Fruit fly (Drosophila melanogaster) whole organism, embryonic: Measurements from ENCODE around the gene Sytbeta.

Source experiments
- Abd-B ChIP-seq: fragments of 200-800 bp; sonication (Bioruptor generic); optimal IDR thresholded peaks from 2 replicates; lab custom pipeline; 2018; ENCODE audit warnings: missing biosample characterization, mild to moderate bottlenecking, missing genetic modification characterization, moderate library complexity
- Awh ChIP-seq: fragments of 200-800 bp; sonication (Bioruptor generic); IDR thresholded peaks from 2 replicates; pipeline ENCODE4, ENCODE4 v1.3.6; 2022; ENCODE audit warnings: missing biosample characterization, missing genetic modification characterization
- Bdp1 ChIP-seq: fragments of 200-800 bp; sonication (Bioruptor generic); optimal IDR thresholded peaks from 3 replicates; lab custom pipeline; 2016; ENCODE audit warnings: missing biosample characterization, missing genetic modification characterization
- CG10979 ChIP-seq: fragments of 200-800 bp; sonication (Bioruptor generic); optimal IDR thresholded peaks from 2 replicates; lab custom pipeline; 2018; ENCODE audit warnings: missing biosample characterization, mild to moderate bottlenecking, missing genetic modification characterization, moderate library complexity
- CG12155 ChIP-seq: fragments of 200-800 bp; sonication (Bioruptor generic); optimal IDR thresholded peaks from 3 replicates; lab custom pipeline; 2016; ENCODE audit warnings: missing biosample characterization, missing genetic modification characterization
- CG1233 ChIP-seq: fragments of 200-800 bp; sonication (Bioruptor generic); optimal IDR thresholded peaks from 4 replicates; lab custom pipeline; 2018; ENCODE audit warnings: missing biosample characterization, mild to moderate bottlenecking, missing genetic modification characterization
- CG12659 ChIP-seq: fragments of 200-800 bp; sonication (Bioruptor generic); optimal IDR thresholded peaks from 3 replicates; lab custom pipeline; 2017; ENCODE audit warnings: mild to moderate bottlenecking, missing biosample characterization, missing genetic modification reagents, missing genetic modification characterization
- CG17328 ChIP-seq: fragments of 200-800 bp; sonication (Bioruptor generic); IDR thresholded peaks from 2 replicates; pipeline ENCODE4 v1.3.6; 2022; ENCODE audit warnings: missing biosample characterization, missing genetic modification characterization
- CG18011 ChIP-seq: fragments of 200-800 bp; sonication (Bioruptor generic); optimal IDR thresholded peaks from 2 replicates; lab custom pipeline; 2017; ENCODE audit warnings: missing biosample characterization, missing genetic modification characterization, mild to moderate bottlenecking, moderate library complexity, missing genotype
- CG2199 ChIP-seq: fragments of 200-800 bp; sonication (Bioruptor generic); IDR thresholded peaks from 3 replicates; pipeline ENCODE4 v1.3.6; 2022; ENCODE audit warnings: missing biosample characterization, missing genetic modification characterization
- CG2712 ChIP-seq: fragments of 200-800 bp; optimal IDR thresholded peaks from 3 replicates; lab custom pipeline; 2019; ENCODE audit warnings: missing biosample characterization, mild to moderate bottlenecking, missing genetic modification characterization, moderate library complexity
- CG30020 ChIP-seq: fragments of 200-800 bp; optimal IDR thresholded peaks from 2 replicates; lab custom pipeline; 2019; ENCODE audit warnings: missing biosample characterization, mild to moderate bottlenecking, missing genetic modification characterization, moderate library complexity
- CG31388 ChIP-seq: fragments of 200-800 bp; sonication (Bioruptor generic); optimal IDR thresholded peaks from 2 replicates; lab custom pipeline; 2016; ENCODE audit warnings: missing biosample characterization, missing genetic modification characterization
- CG31441 ChIP-seq: fragments of 200-800 bp; sonication (Bioruptor generic); IDR thresholded peaks from 2 replicates; pipeline ENCODE4 v1.3.6; 2022; ENCODE audit warnings: missing biosample characterization, missing genetic modification characterization
- CG32767 ChIP-seq: fragments of 200-800 bp; sonication (Bioruptor generic); IDR thresholded peaks from 2 replicates; pipeline ENCODE4 v1.3.6; 2022; ENCODE audit warnings: missing biosample characterization, missing genetic modification characterization
- CG33213 ChIP-seq: fragments of 200-800 bp; sonication (Bioruptor generic); optimal IDR thresholded peaks from 3 replicates; lab custom pipeline; 2016; ENCODE audit warnings: missing biosample characterization, missing genetic modification characterization
- CG6175 ChIP-seq: fragments of 200-800 bp; sonication (Bioruptor generic); IDR thresholded peaks from 3 replicates; pipeline ENCODE4 v1.3.6; 2022; ENCODE audit warnings: missing biosample characterization, missing genetic modification characterization
- CG6689 ChIP-seq: fragments of 200-800 bp; sonication (Bioruptor generic); IDR thresholded peaks from 2 replicates; pipeline ENCODE4 v1.3.6; 2022; ENCODE audit warnings: missing biosample characterization, missing genetic modification characterization
- CG7987 ChIP-seq: fragments of 200-800 bp; sonication (Bioruptor generic); optimal IDR thresholded peaks from 2 replicates; lab custom pipeline; 2018; ENCODE audit warnings: missing biosample characterization, mild to moderate bottlenecking, missing genetic modification characterization, moderate library complexity
- CG8765 ChIP-seq: fragments of 200-800 bp; sonication (Bioruptor generic); IDR thresholded peaks from 2 replicates; pipeline ENCODE4 v1.3.6; 2022; ENCODE audit warnings: missing biosample characterization, missing genetic modification characterization
- CG9932 ChIP-seq: fragments of 200-800 bp; sonication (Bioruptor generic); IDR thresholded peaks from 2 replicates; pipeline ENCODE4 v1.3.6; 2022; ENCODE audit warnings: missing biosample characterization, missing genetic modification characterization
- CTCF ChIP-seq: fragments of 200-800 bp; sonication (Bioruptor generic); optimal IDR thresholded peaks from 2 replicates; lab custom pipeline; 2017; ENCODE audit warnings: missing biosample characterization, mild to moderate bottlenecking, missing genetic modification characterization, moderate library complexity
- ERR ChIP-seq: fragments of 200-800 bp; sonication (Bioruptor generic); optimal IDR thresholded peaks from 2 replicates; lab custom pipeline; 2016; ENCODE audit warnings: missing biosample characterization, missing genetic modification characterization
- HLH54F ChIP-seq: fragments of 200-800 bp; sonication (Bioruptor generic); optimal IDR thresholded peaks from 3 replicates; lab custom pipeline; 2016; ENCODE audit warnings: missing biosample characterization, missing genetic modification characterization
- Hr78 ChIP-seq, 2 experiments: fragments of 200-800 bp in 1 of 2; fragments of >200 bp in 1 of 2; sonication (Bioruptor generic) in 1 of 2; optimal IDR thresholded peaks; 2 replicates each; lab custom pipeline; 2017 to 2019; ENCODE audit warnings: missing biosample characterization in 2 of 2, missing genetic modification characterization in 2 of 2, mild to moderate bottlenecking in 1 of 2, moderate library complexity in 1 of 2
- Hsf ChIP-seq: fragments of 200-800 bp; sonication (Bioruptor generic); optimal IDR thresholded peaks from 3 replicates; lab custom pipeline; 2016; ENCODE audit warnings: missing biosample characterization, missing genetic modification characterization
- Kr ChIP-seq: fragments of 200-800 bp; sonication (Bioruptor generic); optimal IDR thresholded peaks from 2 replicates; lab custom pipeline; 2017; ENCODE audit warnings: missing biosample characterization, mild to moderate bottlenecking, missing genetic modification characterization
- NK7.1 ChIP-seq: fragments of 200-800 bp; sonication (Bioruptor generic); optimal IDR thresholded peaks from 3 replicates; lab custom pipeline; 2016; ENCODE audit warnings: missing biosample characterization, missing genetic modification characterization
- Ravus ChIP-seq: fragments of 200-800 bp; sonication (Bioruptor generic); IDR thresholded peaks from 2 replicates; pipeline ENCODE4 v1.3.6; 2022; ENCODE audit warnings: missing biosample characterization, missing genetic modification characterization
- amos ChIP-seq: fragments of 200-800 bp; sonication (Bioruptor generic); IDR thresholded peaks from 2 replicates; pipeline ENCODE4 v1.3.6; 2022; ENCODE audit warnings: missing biosample characterization, missing genetic modification characterization; ENCODE audit not compliant: partially characterized antibody
- aop ChIP-seq: fragments of 200-800 bp; sonication (Bioruptor generic); IDR thresholded peaks from 2 replicates; pipeline ENCODE4 v1.3.6; 2022; ENCODE audit warnings: missing biosample characterization, missing genetic modification characterization
- cg ChIP-seq: fragments of 200-800 bp; sonication (Bioruptor generic); optimal IDR thresholded peaks from 3 replicates; lab custom pipeline; 2019; ENCODE audit warnings: missing biosample characterization, mild to moderate bottlenecking, missing genetic modification characterization, moderate library complexity
- ems ChIP-seq: fragments of 200-800 bp; sonication (Bioruptor generic); optimal IDR thresholded peaks from 3 replicates; lab custom pipeline; 2016; ENCODE audit warnings: missing biosample characterization, missing genetic modification characterization
- en ChIP-seq: fragments of 200-800 bp; sonication (Bioruptor generic); optimal IDR thresholded peaks from 2 replicates; lab custom pipeline; 2016; ENCODE audit warnings: missing biosample characterization, missing genetic modification characterization
- eve ChIP-seq, 2 experiments: fragments of >200 bp; optimal IDR thresholded peaks; 2 replicates each; lab custom pipeline; 2017; ENCODE audit warnings: missing biosample characterization in 2 of 2, missing genetic modification characterization in 2 of 2
- fd3F ChIP-seq: fragments of 200-800 bp; sonication (Bioruptor generic); optimal IDR thresholded peaks from 2 replicates; lab custom pipeline; 2018; ENCODE audit warnings: missing biosample characterization, mild to moderate bottlenecking, missing genetic modification characterization, moderate library complexity
- hb ChIP-seq: fragments of 200-800 bp; sonication (Bioruptor generic); IDR thresholded peaks from 3 replicates; pipeline ENCODE4 v1.3.6; 2022; ENCODE audit warnings: missing biosample characterization, missing genetic modification characterization; ENCODE audit not compliant: partially characterized antibody
- ind ChIP-seq: fragments of 200-800 bp; sonication (Bioruptor generic); optimal IDR thresholded peaks from 3 replicates; lab custom pipeline; 2016; ENCODE audit warnings: missing biosample characterization, missing genetic modification characterization
- insv ChIP-seq, 2 experiments: fragments of 200-800 bp; sonication (Bioruptor generic); optimal IDR thresholded peaks; 3 replicates each; lab custom pipeline; 2016 to 2018; ENCODE audit warnings: missing biosample characterization in 2 of 2, missing genetic modification characterization in 2 of 2
- jing ChIP-seq: fragments of 200-800 bp; sonication (Bioruptor generic); optimal IDR thresholded peaks from 2 replicates; lab custom pipeline; 2018; ENCODE audit warnings: missing biosample characterization, mild to moderate bottlenecking, missing genetic modification characterization
- maf-S ChIP-seq: fragments of 200-800 bp; sonication (Bioruptor generic); optimal IDR thresholded peaks from 2 replicates; lab custom pipeline; 2016; ENCODE audit warnings: missing biosample characterization, missing genetic modification characterization
- mirr ChIP-seq: fragments of 200-800 bp; sonication (Bioruptor generic); optimal IDR thresholded peaks from 3 replicates; lab custom pipeline; 2018; ENCODE audit warnings: missing biosample characterization, mild to moderate bottlenecking, missing genetic modification characterization
- nmo ChIP-seq: fragments of 200-800 bp; sonication (Bioruptor generic); optimal IDR thresholded peaks from 2 replicates; lab custom pipeline; 2018; ENCODE audit warnings: missing biosample characterization, mild to moderate bottlenecking, missing genetic modification characterization, moderate library complexity
- pan ChIP-seq, 4 experiments: fragments of >200 bp in 3 of 4; fragments of 200-800 bp in 1 of 4; sonication (Bioruptor generic) in 1 of 4; optimal IDR thresholded peaks in 3 of 4; IDR thresholded peaks in 1 of 4; 2 replicates each; pipeline versions ENCODE4 v1.3.6 to Lab custom; 2017 to 2022; ENCODE audit warnings: missing biosample characterization in 2 of 4, missing genetic modification characterization in 2 of 4, mixed read lengths in 1 of 4
- pros ChIP-seq: fragments of 200-800 bp; sonication (Bioruptor generic); optimal IDR thresholded peaks from 3 replicates; lab custom pipeline; 2019; ENCODE audit warnings: missing biosample characterization, mild to moderate bottlenecking, missing genetic modification characterization, moderate library complexity
- pzg ChIP-seq: fragments of 200-800 bp; sonication (Bioruptor generic); optimal IDR thresholded peaks from 3 replicates; lab custom pipeline; 2018; ENCODE audit warnings: missing biosample characterization, mild to moderate bottlenecking, missing genetic modification characterization, moderate library complexity
- ro ChIP-seq: fragments of 200-800 bp; sonication (Bioruptor generic); IDR thresholded peaks from 2 replicates; pipeline ENCODE4 v1.3.6; 2022; ENCODE audit warnings: missing biosample characterization, missing genetic modification characterization
- sc ChIP-seq, 3 experiments: fragments of >200 bp in 2 of 3; fragments of 200-800 bp in 1 of 3; sonication (Bioruptor generic) in 1 of 3; optimal IDR thresholded peaks; 2 replicates in 2 of 3; 3 replicates in 1 of 3; lab custom pipeline; 2017; ENCODE audit warnings: mild to moderate bottlenecking in 1 of 3, missing biosample characterization in 1 of 3, missing genetic modification characterization in 1 of 3, missing genetic modification reagents in 1 of 3
- seq ChIP-seq: fragments of 200-800 bp; sonication (Bioruptor generic); IDR thresholded peaks from 2 replicates; pipeline ENCODE4 v1.3.6; 2022; ENCODE audit warnings: missing biosample characterization, missing genetic modification characterization

Gene Sytbeta

dm6 chr3L:15011638-15012335 lies 53.0 kb downstream of the Sytbeta start (continued):
- TF ChIP-seq pzg (GFP tag; lab: Kevin White, UChicago) (no peak), Hsf (GFP tag; lab: Kevin White, UChicago) (peak; percentile 44), fd3F (peak; percentile 68), CG12659 (GFP tag; lab: Kevin White, UChicago) (peak; percentile 64), CG2712 (peak; percentile 88), ro (GFP tag; lab: Robert Waterston, UW) (peak; percentile 9; the same call in 1 of the 2 replicates), CG8765 (GFP tag; lab: Robert Waterston, UW) (no peak), CG12155 (GFP tag; lab: Kevin White, UChicago) (peak; percentile 63), NK7.1 (GFP tag; lab: Kevin White, UChicago) (no peak), CG7987 (GFP tag; lab: Kevin White, UChicago) (peak; percentile 31), ems (GFP tag; lab: Kevin White, UChicago) (peak; percentile 43), CG17328 (GFP tag; lab: Robert Waterston, UW) (peak; percentile 75), CG31388 (GFP tag; lab: Kevin White, UChicago) (peak; percentile 74), Kr (GFP tag; lab: Kevin White, UChicago) (no peak), amos (GFP tag; lab: Robert Waterston, UW) (no peak), ERR (GFP tag; lab: Kevin White, UChicago) (no peak), eve (GFP tag; optimal IDR thresholded peaks at IDR 0.05; lab: Kevin White, UChicago) (peak in 1 of 2 experiments; percentile 88), Awh (peak; percentile 65), CG6175 (GFP tag; lab: Robert Waterston, UW) (no peak), pan (optimal IDR thresholded peaks at IDR 0.05; lab: Kevin White, UChicago) (no peak), pan (GFP tag; optimal IDR thresholded peaks at IDR 0.05 in 1 of 2, IDR thresholded peaks at IDR 0.05 in 1 of 2) (peak in 1 of 2 experiments; percentile 84), sc (optimal IDR thresholded peaks at IDR 0.05; lab: Kevin White, UChicago) (no peak), sc (GFP tag; optimal IDR thresholded peaks at IDR 0.05; lab: Kevin White, UChicago) (peak; percentile 20), HLH54F (GFP tag; lab: Kevin White, UChicago) (no peak), ind (peak; percentile 66), CG33213 (no peak), CG9932 (no peak), en (GFP tag; lab: Kevin White, UChicago) (peak; percentile 38), Bdp1 (GFP tag; lab: Kevin White, UChicago) (peak; percentile 32), seq (GFP tag; lab: Robert Waterston, UW) (peak; percentile 65), maf-S (peak; percentile 23), CG31441 (GFP tag; lab: Robert Waterston, UW) (peak; percentile 87), CG6689 (GFP tag; lab: Robert Waterston, UW) (peak; percentile 78), CG18011 (GFP tag; lab: Kevin White, UChicago) (peak; percentile 17), CG32767 (peak; percentile 65; the same call in 1 of the 2 replicates), nmo (peak; percentile 84), insv (GFP tag; optimal IDR thresholded peaks at IDR 0.05; lab: Kevin White, UChicago) (no peak), CG30020 (tag; lab: Kevin White, UChicago) (peak; percentile 4), CG1233 (peak; percentile 74), cg (GFP tag; lab: Kevin White, UChicago) (no peak), aop (GFP tag; lab: Robert Waterston, UW) (no peak)

dm6 chr3L:15011142-15011541 lies 53.6 kb downstream of the Sytbeta start:
- TF ChIP-seq mirr, result no peak
- TF ChIP-seq Abd-B (GFP tag; lab: Kevin White, UChicago), result no peak
- TF ChIP-seq CTCF (GFP tag; lab: Kevin White, UChicago), result peak; percentile 80
- no peak for TF ChIP-seq pros (GFP tag; lab: Kevin White, UChicago)
- TF ChIP-seq hb (GFP tag; lab: Robert Waterston, UW), result 0 out of 3 replicates have a peak, but pooled peaks have one; percentile 40
- TF ChIP-seq CG10979 (tag; lab: Kevin White, UChicago), result peak; percentile 48
- TF ChIP-seq Ravus (GFP tag; lab: Robert Waterston, UW), result no peak
- TF ChIP-seq jing, result no peak
- TF ChIP-seq CG2199 (GFP tag; lab: Robert Waterston, UW), result 0 out of 3 replicates have a peak, but pooled peaks have one; percentile 37
- TF ChIP-seq Hr78 (GFP tag; optimal IDR thresholded peaks at IDR 0.05; lab: Kevin White, UChicago), result no peak
